Fruit fly (Drosophila melanogaster) S2 (cell line): ENCODE measurements around the gene CG10019.

ENCODE experiments used
- CG8478 ChIP-seq: fragments of >200 bp; optimal IDR thresholded peaks from 2 replicates; lab custom pipeline; 2018
- CTCF ChIP-seq, 2 experiments: fragments of >200 bp; optimal IDR thresholded peaks; 2 replicates each; lab custom pipeline; 2018

dm6 chr2L:3769718-3770461 is 39.6 kb downstream of the CG10019 start:
- TF ChIP-seq CG8478 (lab: Kevin White, UChicago) (no peak), CTCF (optimal IDR thresholded peaks at IDR 0.05; lab: Kevin White, UChicago) (no peak)
